Worm (Caenorhabditis elegans) whole organism, early embryonic: Measurements from ENCODE around the gene C17A2.3.

ENCODE experiments used
- B0310.2 ChIP-seq: sonication (generic microtip); optimal IDR thresholded peaks from 2 replicates; lab custom pipeline; 2016; ENCODE audit warnings: mild to moderate bottlenecking, missing genetic modification characterization, missing compliant biosample characterization
- F13C5.2 ChIP-seq: sonication (generic microtip); optimal IDR thresholded peaks from 2 replicates; lab custom pipeline; 2017; ENCODE audit warnings: mild to moderate bottlenecking, missing genetic modification characterization, inconsistent platforms, missing compliant biosample characterization
- aly-1 ChIP-seq: sonication (generic microtip); optimal IDR thresholded peaks from 2 replicates; lab custom pipeline; 2016; ENCODE audit warnings: missing genetic modification characterization, missing compliant biosample characterization
- ama-1 ChIP-seq: fragments of 150-350 bp; optimal IDR thresholded peaks from 2 replicates; lab custom pipeline; 2014
- flt-1 ChIP-seq: fragments of 200-800 bp; sonication (Bioruptor generic); IDR thresholded peaks from 2 replicates; pipeline ENCODE4 v1.3.6; 2022; ENCODE audit warnings: missing genetic modification characterization, missing compliant biosample characterization
- hmbx-1 ChIP-seq: sonication (generic microtip); optimal IDR thresholded peaks from 2 replicates; lab custom pipeline; 2016; ENCODE audit warnings: mild to moderate bottlenecking, missing genetic modification characterization, missing compliant biosample characterization
- hnd-1 ChIP-seq: sonication (generic microtip); optimal IDR thresholded peaks from 2 replicates; lab custom pipeline; 2016; ENCODE audit warnings: missing genetic modification characterization, missing compliant biosample characterization
- pes-1 ChIP-seq: fragments of 200-800 bp; sonication (Bioruptor generic); IDR thresholded peaks from 2 replicates; pipeline ENCODE4 v1.3.6; 2022; ENCODE audit warnings: missing genetic modification reagents, missing genetic modification characterization, missing compliant biosample characterization
- scrt-1 ChIP-seq: fragments of 200-800 bp; sonication (Bioruptor generic); IDR thresholded peaks from 2 replicates; pipeline ENCODE4 v1.3.6; 2022; ENCODE audit warnings: missing genetic modification characterization, missing compliant biosample characterization

ce11 chrII:3806964-3807363 lies 36.4 kb upstream of the C17A2.3 start, which contains the start of gene F54D10.4:
- TF ChIP-seq flt-1 (GFP tag; lab: Robert Waterston, UW) = no peak
- no peak for TF ChIP-seq ama-1 (lab: Kevin White, UChicago)
- TF ChIP-seq aly-1 = no peak
- TF ChIP-seq hnd-1 (tag; lab: Kevin White, UChicago) = no peak
- no peak for TF ChIP-seq hmbx-1 (tag; lab: Kevin White, UChicago)
- no peak for TF ChIP-seq F13C5.2 (tag; lab: Kevin White, UChicago)
- no peak for TF ChIP-seq B0310.2 (tag; lab: Kevin White, UChicago)
- no peak for TF ChIP-seq scrt-1 (GFP tag; lab: Robert Waterston, UW)
- no peak for TF ChIP-seq pes-1 (GFP tag; lab: Robert Waterston, UW)
